Worm (Caenorhabditis elegans): ENCODE results near the gene grl-21.

grl-21 gene

ce11 chrIV:10711729-10712128 lies 25.5 kb upstream of the grl-21 start, which contains the start of gene glb-21:
glb-21 (minus strand) TSS chrIV:10711794.
- TF ChIP-seq unc-62 (GFP tag; optimal IDR thresholded peaks at IDR 0.05 in 1 of 2) (peak in 1 of 2 experiments; percentile 10), unc-62 (tag; optimal IDR thresholded peaks at IDR 0.05) (no peak), F26F4.8 (GFP tag; conservative IDR thresholded peaks at IDR 0.05) (no peak), dmd-8 (GFP tag; IDR thresholded peaks at IDR 0.05) (no peak), dpl-1 (GFP tag; optimal IDR thresholded peaks at IDR 0.05) (no peak), F10B5.3 (tag; optimal IDR thresholded peaks at IDR 0.05) (no peak), D1046.2 (GFP tag; IDR thresholded peaks at IDR 0.05) (no peak), egl-43 (GFP tag; IDR thresholded peaks at IDR 0.05) (no peak), nhr-48 (tag; optimal IDR thresholded peaks at IDR 0.05) (no peak), aha-1 (tag) (peak; percentile 60)

- TF ChIP-seq arid-1 (GFP tag; conservative IDR thresholded peaks at IDR 0.05) (no peak), nhr-28 (tag; optimal IDR thresholded peaks at IDR 0.05) (peak; percentile 40), unc-62 (GFP tag; optimal IDR thresholded peaks at IDR 0.05 in 1 of 2) (peak in 1 of 2 experiments; percentile 10), unc-62 (tag; optimal IDR thresholded peaks at IDR 0.05) (no peak)
Measured at ce11 chrIV:10714594-10714993, 22.7 kb upstream of the grl-21 start.

- TF ChIP-seq unc-62 (GFP tag; optimal IDR thresholded peaks at IDR 0.05 in 1 of 2) = peak in 1 of 2 experiments; percentile 74
- no peak for TF ChIP-seq unc-62 (tag; optimal IDR thresholded peaks at IDR 0.05)
- TF ChIP-seq lin-13 (GFP tag; optimal IDR thresholded peaks at IDR 0.05) = no peak
- no peak for TF ChIP-seq nhr-102 (tag; optimal IDR thresholded peaks at IDR 0.05)
- no peak for TF ChIP-seq pha-4 (GFP tag; IDR thresholded peaks at IDR 0.05)
- no peak for TF ChIP-seq pha-4 (tag; optimal IDR thresholded peaks at IDR 0.05)
Measured at ce11 chrIV:10716348-10716747, 20.9 kb upstream of the grl-21 start, which contains the start of gene ncx-3. ncx-3 (plus strand) TSS chrIV:10716648.

- no peak for TF ChIP-seq tra-1 (GFP tag; IDR thresholded peaks at IDR 0.05)
- no peak for TF ChIP-seq mdt-29 (GFP tag; IDR thresholded peaks at IDR 0.05)
- TF ChIP-seq nhr-11 (tag; optimal IDR thresholded peaks at IDR 0.05) = no peak
- TF ChIP-seq T20F7.1 (GFP tag; optimal IDR thresholded peaks at IDR 0.05) = no peak
- TF ChIP-seq nhr-77 (tag; optimal IDR thresholded peaks at IDR 0.05) = no peak
- no peak for TF ChIP-seq nhr-76 (tag; optimal IDR thresholded peaks at IDR 0.05)
- TF ChIP-seq nhr-28 (tag; optimal IDR thresholded peaks at IDR 0.05) = no peak
- TF ChIP-seq gei-8 (GFP tag; optimal IDR thresholded peaks at IDR 0.05) = no peak
- TF ChIP-seq madf-5 (GFP tag; IDR thresholded peaks at IDR 0.05) = no peak
- no peak for TF ChIP-seq lin-15B (tag; optimal IDR thresholded peaks at IDR 0.05)
- TF ChIP-seq nhr-25 (tag; optimal IDR thresholded peaks at IDR 0.05; ENCODE audit: borderline replicate concordance, insufficient read depth) = no peak
- TF ChIP-seq lin-29 (GFP tag; IDR thresholded peaks at IDR 0.05) = no peak
- no peak for TF ChIP-seq F37D6.2 (tag; optimal IDR thresholded peaks at IDR 0.05)
- TF ChIP-seq zag-1 (tag; optimal IDR thresholded peaks at IDR 0.05) = no peak
- no peak for TF ChIP-seq ama-1 (optimal IDR thresholded peaks at IDR 0.05)
- no peak for TF ChIP-seq Y105C5A.15 (GFP tag; IDR thresholded peaks at IDR 0.05)
- no peak for TF ChIP-seq T26A8.4 (GFP tag; IDR thresholded peaks at IDR 0.05)
Measured at ce11 chrIV:10718075-10718474, 19.2 kb upstream of the grl-21 start.

ce11 chrIV:10718865-10719264 lies 18.4 kb upstream of the grl-21 start:
- no peak for TF ChIP-seq lin-38 (GFP tag; IDR thresholded peaks at IDR 0.05)

- no peak for TF ChIP-seq hif-1 (tag; optimal IDR thresholded peaks at IDR 0.05)
- peak in 1 of 2 experiments; percentile 79 for TF ChIP-seq unc-62 (GFP tag; optimal IDR thresholded peaks at IDR 0.05 in 1 of 2)
- TF ChIP-seq unc-62 (tag; optimal IDR thresholded peaks at IDR 0.05) = no peak
Measured at ce11 chrIV:10727734-10728133, 9.5 kb upstream of the grl-21 start, which contains the start of gene ZC168.2. ZC168.2 (plus strand) TSS chrIV:10728034.
